Fruit fly (Drosophila melanogaster): ENCODE measurements around the gene CG7457.

Gene CG7457

dm6 chr3L:7732141-7732748 is 6.0 kb upstream of the CG7457 start, which contains the start of gene CG8492:
CG8492 (minus strand) TSS chr3L:7732191.
- no peak for TF ChIP-seq Dll (optimal IDR thresholded peaks at IDR 0.05)
- TF ChIP-seq CG8478 (optimal IDR thresholded peaks at IDR 0.05), result no peak
- TF ChIP-seq usp (GFP tag; optimal IDR thresholded peaks at IDR 0.05), result no peak
- TF ChIP-seq EcR (GFP tag; optimal IDR thresholded peaks at IDR 0.05), result no peak
- TF ChIP-seq psq (optimal IDR thresholded peaks at IDR 0.05), result no peak
- TF ChIP-seq pan (optimal IDR thresholded peaks at IDR 0.05), result no peak

dm6 chr3L:7726690-7727089 is 417 bp upstream of the CG7457 start:
- TF ChIP-seq usp (GFP tag; optimal IDR thresholded peaks at IDR 0.05), result no peak
- no peak for TF ChIP-seq EcR (GFP tag; optimal IDR thresholded peaks at IDR 0.05)
- no peak for TF ChIP-seq psq (optimal IDR thresholded peaks at IDR 0.05)
- no peak for TF ChIP-seq CG8478 (optimal IDR thresholded peaks at IDR 0.05)
- no peak for TF ChIP-seq Dll (optimal IDR thresholded peaks at IDR 0.05)
- TF ChIP-seq pan (optimal IDR thresholded peaks at IDR 0.05), result no peak

dm6 chr3L:7721527-7721926 is 4.7 kb downstream of the CG7457 start:
- TF ChIP-seq EcR (GFP tag; optimal IDR thresholded peaks at IDR 0.05) (no peak), usp (GFP tag; optimal IDR thresholded peaks at IDR 0.05) (no peak), psq (optimal IDR thresholded peaks at IDR 0.05) (no peak), pan (optimal IDR thresholded peaks at IDR 0.05) (no peak), Dll (optimal IDR thresholded peaks at IDR 0.05) (no peak), CG8478 (optimal IDR thresholded peaks at IDR 0.05) (no peak)

- TF ChIP-seq pan (optimal IDR thresholded peaks at IDR 0.05), result no peak
- no peak for TF ChIP-seq CG8478 (optimal IDR thresholded peaks at IDR 0.05)
- no peak for TF ChIP-seq psq (optimal IDR thresholded peaks at IDR 0.05)
- no peak for TF ChIP-seq Dll (optimal IDR thresholded peaks at IDR 0.05)
- TF ChIP-seq EcR (GFP tag; optimal IDR thresholded peaks at IDR 0.05), result no peak
- TF ChIP-seq usp (GFP tag; optimal IDR thresholded peaks at IDR 0.05), result no peak
Measured at dm6 chr3L:7719418-7719789, 6.9 kb downstream of the CG7457 start.

dm6 chr3L:7718561-7719417 is 7.5 kb downstream of the CG7457 start, which contains the start of gene Mcad:
Mcad (plus strand) TSS chr3L:7719350.
- TF ChIP-seq usp (GFP tag; optimal IDR thresholded peaks at IDR 0.05), result no peak
- TF ChIP-seq pan (optimal IDR thresholded peaks at IDR 0.05), result peak; percentile 95

dm6 chr3L:7717863-7718560 is 8.3 kb downstream of the CG7457 start, which contains the start of gene Ank2:
Ank2 (minus strand) TSS chr3L:7718395.
- TF ChIP-seq pan (optimal IDR thresholded peaks at IDR 0.05), result no peak
- TF ChIP-seq psq (optimal IDR thresholded peaks at IDR 0.05), result no peak
- no peak for TF ChIP-seq Dll (optimal IDR thresholded peaks at IDR 0.05)
- TF ChIP-seq CG8478 (optimal IDR thresholded peaks at IDR 0.05), result no peak
- no peak for TF ChIP-seq usp (GFP tag; optimal IDR thresholded peaks at IDR 0.05)
- no peak for TF ChIP-seq EcR (GFP tag; optimal IDR thresholded peaks at IDR 0.05)

- TF ChIP-seq CG8478 (optimal IDR thresholded peaks at IDR 0.05), result no peak
- no peak for TF ChIP-seq psq (optimal IDR thresholded peaks at IDR 0.05)
- no peak for TF ChIP-seq usp (GFP tag; optimal IDR thresholded peaks at IDR 0.05)
- no peak for TF ChIP-seq pan (optimal IDR thresholded peaks at IDR 0.05)
- TF ChIP-seq EcR (GFP tag; optimal IDR thresholded peaks at IDR 0.05), result no peak
- TF ChIP-seq Dll (optimal IDR thresholded peaks at IDR 0.05), result no peak
Measured at dm6 chr3L:7714301-7714946, 11.8 kb downstream of the CG7457 start.

- TF ChIP-seq psq (optimal IDR thresholded peaks at IDR 0.05), result no peak
- no peak for TF ChIP-seq EcR (GFP tag; optimal IDR thresholded peaks at IDR 0.05)
- TF ChIP-seq usp (GFP tag; optimal IDR thresholded peaks at IDR 0.05), result no peak
Measured at dm6 chr3L:7713378-7713777, 12.9 kb downstream of the CG7457 start.

dm6 chr3L:7695554-7695953 is 30.7 kb downstream of the CG7457 start, which contains the start of gene CG44195:
CG44195 (minus strand) TSS chr3L:7695654.
- TF ChIP-seq pan (optimal IDR thresholded peaks at IDR 0.05) (no peak), EcR (GFP tag; optimal IDR thresholded peaks at IDR 0.05) (no peak), psq (optimal IDR thresholded peaks at IDR 0.05) (no peak), CG8478 (optimal IDR thresholded peaks at IDR 0.05) (no peak), usp (GFP tag; optimal IDR thresholded peaks at IDR 0.05) (no peak), Dll (optimal IDR thresholded peaks at IDR 0.05) (no peak)
